Worm (Caenorhabditis elegans) whole organism, L3 larva: ENCODE measurements around the gene lgc-7.

Experiments used
- egl-27 ChIP-seq: sonication (generic microtip); optimal IDR thresholded peaks from 4 replicates; lab custom pipeline; 2017; ENCODE audit warnings: missing biosample characterization, missing genetic modification reagents, missing genetic modification characterization
- lin-39 ChIP-seq: fragments of 150-350 bp; optimal IDR thresholded peaks from 2 replicates; lab custom pipeline; 2018; ENCODE audit warnings: missing biosample characterization, missing genetic modification reagents, missing genetic modification characterization
- nhr-76 ChIP-seq: fragments of 150-350 bp; sonication (generic microtip); optimal IDR thresholded peaks from 5 replicates; lab custom pipeline; 2014; ENCODE audit warnings: missing biosample characterization, missing genetic modification characterization
- nhr-77 ChIP-seq: fragments of 150-350 bp; optimal IDR thresholded peaks from 2 replicates; lab custom pipeline; 2014; ENCODE audit warnings: missing biosample characterization, missing genetic modification characterization
- snpc-4 ChIP-seq: fragments of 150-350 bp; optimal IDR thresholded peaks from 2 replicates; lab custom pipeline; 2014; ENCODE audit warnings: missing biosample characterization, missing genetic modification characterization
- unc-62 ChIP-seq: fragments of 150-350 bp; sonication (generic microtip); optimal IDR thresholded peaks from 4 replicates; lab custom pipeline; 2014; ENCODE audit warnings: missing biosample characterization, missing genetic modification reagents, missing genetic modification characterization

ce11 chrIV:14715500-14715899 is 6.1 kb downstream of the lgc-7 start, which contains the start of gene lgc-8:
- TF ChIP-seq nhr-76 (no peak), snpc-4 (tag; lab: Kevin White, UChicago) (no peak), unc-62 (GFP tag; lab: Kevin White, UChicago) (no peak), egl-27 (tag; lab: Kevin White, UChicago) (no peak), nhr-77 (tag; lab: Kevin White, UChicago) (no peak), lin-39 (tag; lab: Kevin White, UChicago) (no peak)
